Fruit fly (Drosophila melanogaster): ENCODE results near the gene TyrRII.

DNA sequence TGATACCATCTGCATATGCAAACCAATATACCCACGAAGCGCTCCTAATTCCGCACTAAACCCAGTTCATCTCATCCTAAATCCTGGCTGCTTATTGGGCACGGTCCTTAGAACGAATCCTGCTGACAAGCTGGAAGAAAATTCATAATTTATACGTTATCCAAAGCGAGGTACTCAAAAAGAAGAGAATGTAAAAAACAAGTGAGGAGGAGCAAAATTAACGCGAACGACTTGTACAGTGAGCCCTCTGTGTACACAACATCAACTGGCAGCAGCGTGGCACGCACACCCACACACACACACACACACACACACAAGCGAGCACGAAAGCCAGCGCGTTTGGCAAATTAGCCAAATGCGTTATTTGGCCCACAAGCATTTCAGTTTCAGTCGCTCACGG is at the start of gene TyrRII:
- TF ChIP-seq psq (optimal IDR thresholded peaks at IDR 0.05): no peak
- no peak for TF ChIP-seq Myc (optimal IDR thresholded peaks at IDR 0.05)
- no peak for TF ChIP-seq Sin3A (optimal IDR thresholded peaks at IDR 0.05)

Data from Kc167 (cell line).